Worm (Caenorhabditis elegans) whole organism, late embryonic: ENCODE results near the gene T12A2.21.

Source experiments
- F13H6.1 ChIP-seq: sonication (generic microtip); optimal IDR thresholded peaks from 2 replicates; lab custom pipeline; 2016; ENCODE audit warnings: missing genetic modification characterization, missing compliant biosample characterization
- K09A11.1 ChIP-seq: sonication (generic microtip); optimal IDR thresholded peaks from 2 replicates; lab custom pipeline; 2017; ENCODE audit warnings: antibody characterized with exemption, mild to moderate bottlenecking, missing genetic modification characterization, missing compliant biosample characterization; ENCODE audit not compliant: insufficient read depth
- ama-1 ChIP-seq: fragments of 150-350 bp; optimal IDR thresholded peaks from 2 replicates; lab custom pipeline; 2014
- fkh-10 ChIP-seq: fragments of 150-350 bp; optimal IDR thresholded peaks from 2 replicates; lab custom pipeline; 2014; ENCODE audit warnings: missing biosample characterization, missing genetic modification reagents, missing genetic modification characterization
- hlh-30 ChIP-seq: sonication (generic microtip); optimal IDR thresholded peaks from 2 replicates; lab custom pipeline; 2017; ENCODE audit warnings: antibody characterized with exemption, missing genetic modification characterization, missing compliant biosample characterization; ENCODE audit not compliant: insufficient read depth
- nhr-11 ChIP-seq: fragments of 150-350 bp; optimal IDR thresholded peaks from 2 replicates; lab custom pipeline; 2014; ENCODE audit warnings: missing biosample characterization, missing genetic modification characterization
- pag-3 ChIP-seq: sonication (generic microtip); optimal IDR thresholded peaks from 2 replicates; lab custom pipeline; 2016; ENCODE audit warnings: missing compliant biosample characterization, missing genetic modification characterization, borderline replicate concordance
- pqm-1 ChIP-seq: sonication (generic microtip); optimal IDR thresholded peaks from 2 replicates; lab custom pipeline; 2016; ENCODE audit warnings: missing genetic modification characterization, missing compliant biosample characterization
- sox-4 ChIP-seq: sonication (generic microtip); optimal IDR thresholded peaks from 2 replicates; lab custom pipeline; 2017; ENCODE audit warnings: mild to moderate bottlenecking, missing genetic modification characterization, inconsistent platforms, missing compliant biosample characterization
- zip-5 ChIP-seq: sonication (generic microtip); optimal IDR thresholded peaks from 2 replicates; lab custom pipeline; 2016; ENCODE audit warnings: missing genetic modification characterization, missing compliant biosample characterization

ce11 chrIII:6206161-6206853 is 30.2 kb downstream of the T12A2.21 start, which contains the start of the genes sna-3 and rps-3:
- TF ChIP-seq K09A11.1 (tag; lab: Kevin White, UChicago), result no peak
- no peak for TF ChIP-seq sox-4
- TF ChIP-seq zip-5 (tag; lab: Kevin White, UChicago), result no peak
- TF ChIP-seq nhr-11 (tag; lab: Kevin White, UChicago), result no peak
- peak; percentile 81 for TF ChIP-seq hlh-30
- no peak for TF ChIP-seq pag-3 (tag; lab: Kevin White, UChicago)
- TF ChIP-seq ama-1, result no peak
- TF ChIP-seq pqm-1 (tag; lab: Kevin White, UChicago), result no peak
- TF ChIP-seq fkh-10 (GFP tag; lab: Kevin White, UChicago), result no peak
- no peak for TF ChIP-seq F13H6.1 (tag; lab: Kevin White, UChicago)
